Worm (Caenorhabditis elegans): ENCODE results near the gene C33E10.8.

The C33E10.8 gene

DNA sequence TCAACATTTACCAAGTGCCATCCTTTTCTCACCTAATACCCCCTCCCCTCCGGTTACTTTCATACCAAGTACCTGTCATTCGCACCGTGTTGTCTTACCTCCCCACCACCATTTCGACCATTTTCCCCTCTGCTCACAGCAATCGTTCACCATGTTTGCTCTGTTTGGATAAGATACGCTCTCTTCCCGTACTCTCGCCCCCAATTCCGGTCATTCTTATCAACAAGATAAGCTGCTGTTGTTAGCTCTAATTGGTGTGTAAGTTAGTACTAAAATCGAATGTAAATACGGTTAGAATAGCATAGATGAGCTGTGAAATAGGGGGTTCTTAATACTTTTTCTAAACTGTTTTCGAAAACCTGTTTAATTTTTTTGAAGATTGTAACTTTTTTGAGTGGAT lies 35.9 kb upstream of the C33E10.8 start:
- TF ChIP-seq ceh-30 (tag; optimal IDR thresholded peaks at IDR 0.05) (no peak), elt-2 (tag; optimal IDR thresholded peaks at IDR 0.05) (peak; percentile 53), ref-2 (tag; optimal IDR thresholded peaks at IDR 0.05) (peak; percentile 26), pha-2 (tag; optimal IDR thresholded peaks at IDR 0.05) (peak; percentile 4), dmd-4 (tag; optimal IDR thresholded peaks at IDR 0.05; ENCODE audit: borderline replicate concordance) (no peak), ahr-1 (tag; optimal IDR thresholded peaks at IDR 0.05) (no peak), hlh-6 (tag; optimal IDR thresholded peaks at IDR 0.05) (no peak), unc-42 (tag; optimal IDR thresholded peaks at IDR 0.05) (no peak)

DNA sequence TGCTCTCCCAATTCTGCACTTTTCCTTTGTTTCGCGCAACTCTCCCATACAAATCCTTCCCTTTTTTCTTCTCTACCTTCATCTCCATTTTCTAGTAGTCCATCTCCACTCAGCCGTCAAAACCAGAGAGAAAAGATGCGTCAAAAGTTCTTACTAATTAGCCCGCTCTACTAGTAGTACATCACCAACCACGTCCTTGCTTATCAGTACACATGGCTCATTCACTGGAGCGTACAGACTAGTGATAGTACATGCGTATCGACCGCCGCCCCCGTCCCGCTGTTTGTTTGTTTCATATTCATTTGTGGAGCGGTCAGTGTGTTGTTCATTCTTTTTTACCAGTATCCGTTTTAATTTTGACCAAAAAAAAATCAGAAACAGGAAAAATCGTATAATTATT lies 34.4 kb upstream of the C33E10.8 start:
- TF ChIP-seq fax-1 (tag; optimal IDR thresholded peaks at IDR 0.05) (no peak), sox-2 (GFP tag; IDR thresholded peaks at IDR 0.05) (no peak), unc-42 (tag; optimal IDR thresholded peaks at IDR 0.05) (no peak), odd-2 (tag; optimal IDR thresholded peaks at IDR 0.05) (no peak), dmd-4 (tag; optimal IDR thresholded peaks at IDR 0.05; ENCODE audit: borderline replicate concordance) (no peak), eyg-1 (tag; optimal IDR thresholded peaks at IDR 0.05) (no peak)

DNA sequence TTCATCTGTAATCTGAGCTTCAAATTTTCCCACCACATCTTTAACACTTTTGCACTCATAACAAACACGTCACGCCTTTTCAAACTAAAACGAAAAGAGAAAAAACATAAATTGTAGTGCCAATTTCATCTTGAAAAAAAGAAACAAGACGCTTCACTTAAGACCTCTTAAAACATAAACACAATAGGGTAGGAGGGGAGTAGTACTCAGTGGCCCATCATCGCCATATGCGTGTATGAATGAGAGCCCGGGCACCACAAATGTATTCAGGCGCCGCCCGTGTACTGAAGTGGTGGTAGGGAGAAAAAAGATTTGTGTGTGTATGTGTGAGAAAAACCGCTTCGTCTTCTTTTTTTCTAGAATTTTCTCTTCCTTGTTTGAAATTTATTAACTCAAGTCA lies 32.6 kb upstream of the C33E10.8 start:
- TF ChIP-seq dve-1 (tag; optimal IDR thresholded peaks at IDR 0.05) (no peak), ceh-48 (tag; optimal IDR thresholded peaks at IDR 0.05) (no peak), ceh-34 (tag; optimal IDR thresholded peaks at IDR 0.05) (no peak), hlh-6 (tag; optimal IDR thresholded peaks at IDR 0.05) (no peak), pag-3 (tag; optimal IDR thresholded peaks at IDR 0.05; ENCODE audit: borderline replicate concordance) (no peak), ceh-9 (tag; optimal IDR thresholded peaks at IDR 0.05) (no peak), syd-9 (tag; optimal IDR thresholded peaks at IDR 0.05) (no peak), odd-2 (tag; optimal IDR thresholded peaks at IDR 0.05) (no peak)

DNA sequence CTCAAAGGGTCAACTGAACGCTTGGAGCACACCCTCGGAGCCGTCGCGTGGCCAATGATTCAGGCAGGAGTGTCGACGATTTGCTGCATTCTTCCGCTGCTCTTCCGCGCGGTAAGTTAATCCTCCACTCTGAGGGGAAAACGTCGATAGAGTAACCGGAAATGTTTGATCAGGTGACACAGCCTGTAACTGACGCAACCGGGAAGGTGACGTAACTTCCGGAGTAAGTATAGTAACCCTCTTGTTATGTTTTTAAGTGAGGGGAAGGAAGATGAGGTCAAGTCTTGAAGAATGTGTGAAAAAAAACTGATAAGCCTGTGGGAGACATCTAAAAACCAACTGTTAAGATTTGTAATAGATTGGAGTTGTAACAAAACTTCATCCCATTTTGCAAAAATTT lies 30.3 kb upstream of the C33E10.8 start:
- TF ChIP-seq madf-2 (tag; optimal IDR thresholded peaks at IDR 0.05) (no peak), ceh-22 (tag; optimal IDR thresholded peaks at IDR 0.05) (no peak), pha-2 (tag; optimal IDR thresholded peaks at IDR 0.05) (no peak), ceh-14 (tag; optimal IDR thresholded peaks at IDR 0.05) (no peak), unc-3 (GFP tag; conservative IDR thresholded peaks at IDR 0.05) (no peak), unc-3 (tag; optimal IDR thresholded peaks at IDR 0.05) (no peak)

DNA sequence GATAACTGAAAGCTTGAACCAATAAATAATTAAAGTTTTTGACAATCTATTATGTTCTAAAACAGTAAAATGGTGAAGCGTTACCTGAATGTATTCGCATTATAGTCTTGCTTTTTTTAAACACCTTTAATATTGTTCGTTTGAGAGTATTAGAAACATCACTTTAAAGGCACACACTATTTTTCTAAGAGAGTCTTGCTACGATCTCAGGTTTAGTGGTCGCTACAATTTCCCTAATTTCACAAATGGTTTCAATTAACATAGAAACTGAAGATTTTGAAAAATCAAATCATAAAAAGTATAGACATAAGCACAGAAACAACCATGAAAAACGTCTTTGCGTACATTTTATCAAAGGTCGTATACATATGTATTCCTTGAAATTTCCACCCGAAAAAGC lies 25.9 kb upstream of the C33E10.8 start:
- TF ChIP-seq ama-1 (optimal IDR thresholded peaks at IDR 0.05) (no peak), pqm-1 (tag; optimal IDR thresholded peaks at IDR 0.05) (no peak), nhr-232 (tag; optimal IDR thresholded peaks at IDR 0.05) (no peak), pat-9 (tag; optimal IDR thresholded peaks at IDR 0.05) (no peak), ceh-48 (tag; optimal IDR thresholded peaks at IDR 0.05) (no peak)

DNA sequence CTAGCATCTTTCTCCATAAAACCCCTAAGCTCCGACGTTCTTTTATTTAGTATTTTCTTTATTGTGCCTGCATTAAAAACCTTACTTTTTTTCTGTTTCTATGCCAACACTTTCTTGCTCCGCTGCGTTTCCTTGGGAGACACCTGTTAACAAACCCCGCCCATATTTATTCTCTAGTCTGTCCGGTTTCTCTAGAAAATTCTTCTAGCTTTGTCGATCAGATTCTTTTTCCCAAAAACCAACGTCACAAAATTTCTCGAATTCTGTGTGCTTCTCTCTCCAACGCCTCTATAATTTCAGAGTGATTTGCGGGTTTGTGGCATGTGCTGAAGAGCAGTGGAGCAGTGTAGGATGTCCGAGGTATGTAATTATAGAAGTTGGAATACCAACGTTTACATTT lies 23.7 kb upstream of the C33E10.8 start, which contains the start of gene ptr-5:
TSS of gene ptr-5 (plus strand) at position 301 of the 400 bp plus-strand sequence.
- no peak for TF ChIP-seq F13H6.1 (tag; optimal IDR thresholded peaks at IDR 0.05)
- no peak for TF ChIP-seq lin-11 (tag; optimal IDR thresholded peaks at IDR 0.05)

DNA sequence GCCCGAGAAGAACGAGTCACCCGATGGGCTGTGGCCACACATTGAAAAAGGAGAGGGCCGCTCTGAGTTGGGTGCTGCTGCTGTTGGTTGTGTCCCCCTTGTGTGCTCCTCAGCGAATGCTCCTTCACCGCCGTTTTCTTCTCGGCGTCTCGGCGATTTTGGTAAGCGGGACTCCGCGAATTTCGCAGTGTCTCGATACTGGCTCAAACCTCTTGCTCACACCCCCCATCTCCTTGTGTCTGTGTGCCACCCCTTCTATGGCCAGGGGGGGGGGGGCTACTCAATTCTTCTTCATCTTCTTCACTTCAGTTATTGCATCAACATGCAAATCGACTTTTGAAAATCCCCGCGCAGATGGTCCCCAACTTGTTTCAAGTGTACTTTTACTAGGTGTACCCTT lies 20.3 kb upstream of the C33E10.8 start:
- TF ChIP-seq ama-1 (optimal IDR thresholded peaks at IDR 0.05) (no peak), pha-2 (tag; optimal IDR thresholded peaks at IDR 0.05) (no peak), ceh-48 (tag; optimal IDR thresholded peaks at IDR 0.05) (peak; percentile 17), pha-4 (tag; optimal IDR thresholded peaks at IDR 0.05) (no peak), ceh-34 (tag; optimal IDR thresholded peaks at IDR 0.05) (peak; percentile 72), hlh-8 (tag; optimal IDR thresholded peaks at IDR 0.05) (peak; percentile 13), ceh-18 (tag; optimal IDR thresholded peaks at IDR 0.05) (peak; percentile 63), unc-3 (GFP tag; conservative IDR thresholded peaks at IDR 0.05) (no peak), unc-3 (tag; optimal IDR thresholded peaks at IDR 0.05) (no peak), K02D7.2 (tag; optimal IDR thresholded peaks at IDR 0.05) (no peak), fkh-10 (GFP tag; optimal IDR thresholded peaks at IDR 0.05) (no peak), unc-86 (tag; optimal IDR thresholded peaks at IDR 0.05) (peak; percentile 17), sox-4 (tag; optimal IDR thresholded peaks at IDR 0.05) (peak; percentile 5), C38D4.7 (GFP tag; optimal IDR thresholded peaks at IDR 0.05) (no peak), fax-1 (tag; optimal IDR thresholded peaks at IDR 0.05) (peak; percentile 35), hlh-13 (GFP tag; optimal IDR thresholded peaks at IDR 0.05) (no peak), unc-55 (GFP tag; optimal IDR thresholded peaks at IDR 0.05) (no peak), hlh-6 (tag; optimal IDR thresholded peaks at IDR 0.05) (peak; percentile 73), syd-9 (tag; optimal IDR thresholded peaks at IDR 0.05) (peak; percentile 24), rnt-1 (tag; optimal IDR thresholded peaks at IDR 0.05) (peak; percentile 8), mec-3 (tag; optimal IDR thresholded peaks at IDR 0.05; ENCODE audit: borderline replicate concordance) (peak; percentile 71)

All from whole organism, late embryonic.